Fruit fly (Drosophila melanogaster): ENCODE measurements around the gene Cyp9f3.

dm6 chr3R:12413274-12413958 lies 14.7 kb upstream of the Cyp9f3 start, which contains the start of the genes Dip-C and pps:
- TF ChIP-seq Trl (optimal IDR thresholded peaks at IDR 0.05), result no peak
- no peak for TF ChIP-seq Trl (GFP tag; optimal IDR thresholded peaks at IDR 0.05)
- no peak for TF ChIP-seq Gsc (GFP tag; IDR thresholded peaks at IDR 0.05)
- peak; percentile 75 for TF ChIP-seq Dll (GFP tag; IDR thresholded peaks at IDR 0.05; ENCODE audit: partially characterized antibody)
- TF ChIP-seq NC2β (GFP tag; optimal IDR thresholded peaks at IDR 0.05), result no peak
- no peak for TF ChIP-seq Oli (tag; optimal IDR thresholded peaks at IDR 0.05)
- no peak for TF ChIP-seq sob (GFP tag; IDR thresholded peaks at IDR 0.05)
- TF ChIP-seq usp (GFP tag; optimal IDR thresholded peaks at IDR 0.05), result no peak
- peak; percentile 91 for TF ChIP-seq stwl (tag; optimal IDR thresholded peaks at IDR 0.05)
- no peak for TF ChIP-seq H2.0 (GFP tag; IDR thresholded peaks at IDR 0.05)

Measured in whole organism, embryonic.